Fruit fly (Drosophila melanogaster) whole organism, adult: ENCODE measurements around the gene CG46508.
"Not testable (repeated sequence)": the region's sequence is repeated elsewhere in the genome, so short reads cannot be mapped to it uniquely, and the experiment has no call there.

Experiments
- CG11617 ChIP-seq: fragments of 200-800 bp; sonication (Bioruptor generic); optimal IDR thresholded peaks from 2 replicates; lab custom pipeline; 2017; ENCODE audit warnings: mild to moderate bottlenecking, missing biosample characterization, missing genetic modification reagents, missing genetic modification characterization
- CG12768 ChIP-seq: fragments of 200-800 bp; sonication (Bioruptor generic); optimal IDR thresholded peaks from 2 replicates; lab custom pipeline; 2017; ENCODE audit warnings: missing biosample characterization, missing genetic modification characterization, mild to moderate bottlenecking, moderate library complexity, missing genetic modification reagents
- CG14711 ChIP-seq: fragments of 200-800 bp; sonication (Bioruptor generic); optimal IDR thresholded peaks from 2 replicates; lab custom pipeline; 2018; ENCODE audit warnings: missing biosample characterization, mild to moderate bottlenecking, missing genetic modification characterization, moderate library complexity
- CG5204 ChIP-seq: fragments of 200-800 bp; sonication (Bioruptor generic); optimal IDR thresholded peaks from 2 replicates; lab custom pipeline; 2016; ENCODE audit warnings: missing biosample characterization, missing genetic modification characterization
- CG7045 ChIP-seq: fragments of 200-800 bp; sonication (Bioruptor generic); optimal IDR thresholded peaks from 2 replicates; lab custom pipeline; 2017; ENCODE audit warnings: missing biosample characterization, mild to moderate bottlenecking, missing genetic modification characterization
- CG7101 ChIP-seq: fragments of 200-800 bp; sonication (Bioruptor generic); optimal IDR thresholded peaks from 2 replicates; lab custom pipeline; 2018; ENCODE audit warnings: missing biosample characterization, mild to moderate bottlenecking, missing genetic modification characterization, moderate library complexity
- Clk ChIP-seq: fragments of 200-800 bp; sonication (Bioruptor generic); optimal IDR thresholded peaks from 2 replicates; lab custom pipeline; 2017; ENCODE audit warnings: missing biosample characterization, missing genetic modification characterization
- Hr96 ChIP-seq: fragments of 200-800 bp; sonication (Bioruptor generic); optimal IDR thresholded peaks from 2 replicates; lab custom pipeline; 2016; ENCODE audit warnings: missing biosample characterization, missing genetic modification characterization
- Mnt ChIP-seq: fragments of 200-800 bp; sonication (Bioruptor generic); optimal IDR thresholded peaks from 2 replicates; lab custom pipeline; 2016; ENCODE audit warnings: missing biosample characterization, mild to moderate bottlenecking, missing genetic modification characterization
- bab1 ChIP-seq: fragments of 200-800 bp; sonication (Bioruptor generic); optimal IDR thresholded peaks from 3 replicates; lab custom pipeline; 2019; ENCODE audit warnings: missing biosample characterization, mild to moderate bottlenecking, missing genetic modification characterization, moderate library complexity
- cnc ChIP-seq, 2 experiments: fragments of >200 bp; optimal IDR thresholded peaks; 2 replicates each; lab custom pipeline; 2017
- kay ChIP-seq: fragments of 200-800 bp; sonication (Bioruptor generic); peaks from one replicate; lab custom pipeline; 2016; ENCODE audit warnings: missing biosample characterization, missing genetic modification characterization, borderline replicate concordance
- ovo ChIP-seq: fragments of 200-800 bp; sonication (Bioruptor generic); optimal IDR thresholded peaks from 2 replicates; lab custom pipeline; 2016; ENCODE audit warnings: missing biosample characterization, missing genetic modification characterization
- toe ChIP-seq: fragments of 200-800 bp; sonication (Bioruptor generic); optimal IDR thresholded peaks from 2 replicates; lab custom pipeline; 2016; ENCODE audit warnings: missing biosample characterization, missing genetic modification characterization

Gene CG46508

dm6 chrX:22167355-22167754 lies at the start of gene CG46508:
Gene CG46508, plus strand, starts transcription at chrX:22167655.
- not testable (repeated sequence) for TF ChIP-seq bab1 (GFP tag; lab: Kevin White, UChicago); cnc (optimal IDR thresholded peaks at IDR 0.05; lab: Kevin White, UChicago); Hr96 (GFP tag; lab: Kevin White, UChicago)

dm6 chrX:22142758-22143157 lies 24.7 kb upstream of the CG46508 start, which contains the start of gene CG40813:
Gene CG40813, plus strand, starts transcription at chrX:22143058.
- not testable (repeated sequence) for TF ChIP-seq kay (GFP tag; lab: Kevin White, UChicago); CG14711 (tag; lab: Kevin White, UChicago); Hr96 (GFP tag; lab: Kevin White, UChicago)

- TF ChIP-seq CG14711 (tag; lab: Kevin White, UChicago); CG7045 (GFP tag; lab: Kevin White, UChicago); Mnt (GFP tag; lab: Kevin White, UChicago): not testable (repeated sequence)
These were observed 20.0 kb upstream of the CG46508 start, which contains the start of gene CG46504 for dm6 chrX:22147489-22147888. Gene CG46504, plus strand, starts transcription at chrX:22147789.

- not testable (repeated sequence) for TF ChIP-seq toe (GFP tag; lab: Kevin White, UChicago); CG5204; Hr96 (GFP tag; lab: Kevin White, UChicago)
These were observed 14.9 kb upstream of the CG46508 start, which contains the start of gene CG46505 for dm6 chrX:22152542-22152941. Gene CG46505, plus strand, starts transcription at chrX:22152842.

dm6 chrX:22157587-22157986 lies 9.9 kb upstream of the CG46508 start, which contains the start of gene CG46506:
Gene CG46506, plus strand, starts transcription at chrX:22157887.
- not testable (repeated sequence) for TF ChIP-seq CG12768; cnc (optimal IDR thresholded peaks at IDR 0.05; lab: Kevin White, UChicago); ovo (GFP tag; lab: Kevin White, UChicago)

dm6 chrX:22162623-22163022 lies 4.8 kb upstream of the CG46508 start, which contains the start of gene CG46507:
Gene CG46507, plus strand, starts transcription at chrX:22162923.
- TF ChIP-seq CG12768; cnc (optimal IDR thresholded peaks at IDR 0.05; lab: Kevin White, UChicago); toe (GFP tag; lab: Kevin White, UChicago): not testable (repeated sequence)

dm6 chrX:22172341-22172740 lies 4.9 kb downstream of the CG46508 start, which contains the start of gene CG46509:
Gene CG46509, plus strand, starts transcription at chrX:22172641.
- TF ChIP-seq Hr96 (GFP tag; lab: Kevin White, UChicago); CG12768; CG11617 (GFP tag; lab: Kevin White, UChicago): not testable (repeated sequence)

- TF ChIP-seq CG7045 (GFP tag; lab: Kevin White, UChicago); CG7101 (tag; lab: Kevin White, UChicago); Mnt (GFP tag; lab: Kevin White, UChicago): not testable (repeated sequence)
These were observed 9.8 kb downstream of the CG46508 start, which contains the start of gene CG46510 for dm6 chrX:22177205-22177604. Gene CG46510, plus strand, starts transcription at chrX:22177505.

- TF ChIP-seq Hr96, bab1, Mnt (GFP tag; lab: Kevin White, UChicago): not testable (repeated sequence)
These were observed 14.7 kb downstream of the CG46508 start, which contains the start of gene CG46511 for dm6 chrX:22182193-22182592. Gene CG46511, plus strand, starts transcription at chrX:22182493.

- not testable (repeated sequence) for TF ChIP-seq toe (GFP tag; lab: Kevin White, UChicago); CG14711 (tag; lab: Kevin White, UChicago); Hr96 (GFP tag; lab: Kevin White, UChicago)
These were observed 19.6 kb downstream of the CG46508 start, which contains the start of gene CG46512 for dm6 chrX:22187070-22187469. Gene CG46512, plus strand, starts transcription at chrX:22187370.

- not testable (repeated sequence) for TF ChIP-seq CG7045, Clk, Mnt (GFP tag; lab: Kevin White, UChicago)
These were observed 24.5 kb downstream of the CG46508 start, which contains the start of gene CG46513 for dm6 chrX:22191973-22192372. Gene CG46513, plus strand, starts transcription at chrX:22192273.
